Worm (Caenorhabditis elegans): ENCODE data around the gene ceh-16.

DNA sequence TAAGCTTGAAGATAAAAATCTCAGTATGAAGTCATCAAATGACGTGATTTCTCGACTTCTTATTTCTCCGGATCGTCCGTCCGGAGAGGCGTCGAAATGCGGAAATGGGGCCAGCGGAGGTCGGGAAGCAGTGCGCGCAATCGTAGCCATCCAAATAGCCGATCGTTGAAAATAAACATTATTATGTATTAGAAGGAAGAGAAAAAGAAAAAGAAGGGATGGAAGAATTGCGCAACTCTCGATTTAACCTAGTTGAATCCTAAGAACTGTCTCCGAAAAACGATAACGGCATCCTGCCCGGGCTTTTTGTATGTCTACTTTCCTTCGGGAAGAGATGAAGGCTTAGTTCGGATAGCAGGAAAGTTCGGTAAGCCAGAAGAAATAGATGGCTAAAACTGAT, 20.4 kb upstream of the ceh-16 start:
- TF ChIP-seq dao-5 (tag; optimal IDR thresholded peaks at IDR 0.05) (no peak), him-1 (tag; optimal IDR thresholded peaks at IDR 0.05) (no peak)
